Worm (Caenorhabditis elegans): ENCODE data around the gene srh-83.

DNA sequence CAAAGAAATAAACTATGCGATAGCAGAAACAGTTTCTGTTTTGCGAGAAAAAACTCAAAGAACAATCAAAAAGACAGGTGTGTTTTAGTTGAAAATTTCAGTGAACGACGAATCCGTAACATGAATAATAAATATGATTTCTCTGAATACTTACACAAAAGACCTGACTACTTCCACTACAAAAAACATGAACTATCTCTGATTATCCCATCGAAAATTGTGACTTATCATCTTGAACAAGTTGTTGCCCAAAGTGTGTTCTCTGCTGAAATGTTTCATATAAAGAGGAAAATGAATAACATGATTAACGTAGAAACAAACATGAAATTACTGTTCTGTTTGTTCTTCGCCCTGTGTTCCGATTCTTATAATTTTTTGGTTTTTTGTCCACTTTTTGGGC, 2.4 kb downstream of the srh-83 start, which contains the start of gene ugt-36:
- no peak for TF ChIP-seq unc-39 (tag; optimal IDR thresholded peaks at IDR 0.05)
- TF ChIP-seq nhr-237 (tag; optimal IDR thresholded peaks at IDR 0.05) = no peak
- no peak for TF ChIP-seq ztf-11 (tag; optimal IDR thresholded peaks at IDR 0.05)
- TF ChIP-seq elt-1 (tag; optimal IDR thresholded peaks at IDR 0.05; ENCODE audit: borderline replicate concordance, insufficient read depth) = no peak
- no peak for TF ChIP-seq blmp-1 (tag; optimal IDR thresholded peaks at IDR 0.05)
- no peak for TF ChIP-seq lin-13 (tag; optimal IDR thresholded peaks at IDR 0.05)
- no peak for TF ChIP-seq mls-2 (tag; optimal IDR thresholded peaks at IDR 0.05)
- no peak for TF ChIP-seq ces-1 (GFP tag; optimal IDR thresholded peaks at IDR 0.05)
- TF ChIP-seq drap-1 (GFP tag; optimal IDR thresholded peaks at IDR 0.05) = no peak
- TF ChIP-seq hlh-1 (tag; optimal IDR thresholded peaks at IDR 0.05) = no peak

Measured in whole organism, mixed stage, embryonic.